Fruit fly (Drosophila melanogaster): ENCODE data around the gene cdm.

cdm gene

DNA sequence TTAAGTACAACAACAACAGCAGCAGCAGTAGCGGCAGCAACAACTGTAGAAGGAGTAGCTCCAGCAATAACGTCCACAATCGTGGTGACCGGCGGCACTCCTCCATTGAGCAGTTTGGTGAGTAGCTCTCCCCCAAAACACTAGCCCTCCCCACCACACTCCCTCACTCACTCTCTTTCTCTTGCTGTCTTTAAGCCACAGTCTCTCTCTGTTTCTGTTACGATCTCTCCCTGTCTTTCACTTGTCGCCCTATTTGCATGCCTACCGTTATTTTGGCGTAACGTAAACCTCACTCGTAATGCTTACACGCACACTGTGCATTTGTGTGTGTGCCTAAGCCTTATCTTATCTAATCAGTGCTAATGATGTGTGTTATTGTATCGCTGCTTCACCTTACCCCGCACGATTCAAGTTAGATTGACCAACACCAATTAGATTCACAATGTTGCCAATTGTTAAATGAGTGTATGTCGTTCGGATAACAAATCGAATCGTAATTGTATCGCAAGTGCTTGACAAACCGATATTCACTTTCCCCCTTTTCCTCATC is 13.2 kb downstream of the cdm start (continued):
- TF ChIP-seq hkb (optimal IDR thresholded peaks at IDR 0.05): no peak
- TF ChIP-seq hkb (GFP tag; IDR thresholded peaks at IDR 0.05): no peak
- peak; percentile 51 for TF ChIP-seq pros (GFP tag; optimal IDR thresholded peaks at IDR 0.05)
- peak; percentile 93 for TF ChIP-seq GATAe (GFP tag; conservative IDR thresholded peaks at IDR 0.05)
- peak; percentile 13 for TF ChIP-seq CG18599 (GFP tag; optimal IDR thresholded peaks at IDR 0.05)
- peak; percentile 75 for TF ChIP-seq crol (GFP tag; IDR thresholded peaks at IDR 0.05)
- peak; percentile 75 to 76 for TF ChIP-seq Trl (optimal IDR thresholded peaks at IDR 0.05)
- no peak for TF ChIP-seq Trl (GFP tag; optimal IDR thresholded peaks at IDR 0.05)
- peak; percentile 3 for TF ChIP-seq pzg (GFP tag; optimal IDR thresholded peaks at IDR 0.05)
- TF ChIP-seq kni (GFP tag; optimal IDR thresholded peaks at IDR 0.05): peak; percentile 20
- peak; percentile 94 for TF ChIP-seq CG9437 (GFP tag; optimal IDR thresholded peaks at IDR 0.05)
- TF ChIP-seq sc (optimal IDR thresholded peaks at IDR 0.05): no peak
- TF ChIP-seq sc (GFP tag; optimal IDR thresholded peaks at IDR 0.05): no peak
- TF ChIP-seq CG32532 (GFP tag; IDR thresholded peaks at IDR 0.05): no peak
- no peak for TF ChIP-seq CG6683 (GFP tag; optimal IDR thresholded peaks at IDR 0.05)
- TF ChIP-seq hb (GFP tag; IDR thresholded peaks at IDR 0.05; ENCODE audit: partially characterized antibody): no peak
- TF ChIP-seq z (GFP tag; IDR thresholded peaks at IDR 0.05): 0 out of 3 replicates have a peak, but pooled peaks have one; percentile 61
- peak; percentile 33; the same call in 1 of the 4 replicates for TF ChIP-seq Dll (GFP tag; IDR thresholded peaks at IDR 0.05; ENCODE audit: partially characterized antibody)
- TF ChIP-seq CG12769 (tag; optimal IDR thresholded peaks at IDR 0.05): peak; percentile 54
- no peak for TF ChIP-seq salm (tag; optimal IDR thresholded peaks at IDR 0.05)
- peak; percentile 45 for TF ChIP-seq D19A (tag; optimal IDR thresholded peaks at IDR 0.05)
- no peak for TF ChIP-seq Dfd (GFP tag; optimal IDR thresholded peaks at IDR 0.05)
- TF ChIP-seq zen (tag; optimal IDR thresholded peaks at IDR 0.05): peak; percentile 92
- TF ChIP-seq CG16815 (GFP tag; optimal IDR thresholded peaks at IDR 0.05): no peak
- no peak for TF ChIP-seq Asciz (GFP tag; optimal IDR thresholded peaks at IDR 0.05)
- TF ChIP-seq CG6175 (GFP tag; IDR thresholded peaks at IDR 0.05): 0 out of 3 replicates have a peak, but pooled peaks have one; percentile 21
- TF ChIP-seq lab (GFP tag; optimal IDR thresholded peaks at IDR 0.05): peak; percentile 73
- TF ChIP-seq Taf1 (GFP tag; IDR thresholded peaks at IDR 0.05): no peak
- no peak for TF ChIP-seq Bteb2 (GFP tag; optimal IDR thresholded peaks at IDR 0.05)
- peak; percentile 25 for TF ChIP-seq CG2678 (tag; optimal IDR thresholded peaks at IDR 0.05)
- TF ChIP-seq insv (GFP tag; optimal IDR thresholded peaks at IDR 0.05): peak in 1 of 2 experiments; percentile 95
- TF ChIP-seq chm (GFP tag; IDR thresholded peaks at IDR 0.05): 0 out of 2 replicates have a peak, but pooled peaks have one; percentile 9
- no peak for TF ChIP-seq NC2β (GFP tag; optimal IDR thresholded peaks at IDR 0.05)
- TF ChIP-seq lbe (GFP tag; optimal IDR thresholded peaks at IDR 0.05): no peak
- peak; percentile 88 for TF ChIP-seq mirr (GFP tag; optimal IDR thresholded peaks at IDR 0.05)
- TF ChIP-seq Dek (tag; optimal IDR thresholded peaks at IDR 0.05): peak; percentile 0
- no peak for TF ChIP-seq Kr (GFP tag; optimal IDR thresholded peaks at IDR 0.05)

- TF ChIP-seq CG15601 (tag; optimal IDR thresholded peaks at IDR 0.05): no peak
- no peak for TF ChIP-seq cwo (GFP tag; optimal IDR thresholded peaks at IDR 0.05)
- no peak for TF ChIP-seq CG13287 (GFP tag; IDR thresholded peaks at IDR 0.05; ENCODE audit: partially characterized antibody)
- no peak for TF ChIP-seq CG14441 (GFP tag; IDR thresholded peaks at IDR 0.05)
- TF ChIP-seq ranshi (GFP tag; IDR thresholded peaks at IDR 0.05): no peak
- TF ChIP-seq CG3163 (GFP tag; optimal IDR thresholded peaks at IDR 0.05): no peak
- TF ChIP-seq bowl (GFP tag; IDR thresholded peaks at IDR 0.05): no peak
- no peak for TF ChIP-seq CG6254 (GFP tag; optimal IDR thresholded peaks at IDR 0.05)
- TF ChIP-seq sima (GFP tag; optimal IDR thresholded peaks at IDR 0.05): no peak
- TF ChIP-seq fru (optimal IDR thresholded peaks at IDR 0.05): no peak
- TF ChIP-seq Fer3 (tag; optimal IDR thresholded peaks at IDR 0.05): peak; percentile 21
- TF ChIP-seq CG10209 (GFP tag; optimal IDR thresholded peaks at IDR 0.05): no peak
- peak; percentile 4 for TF ChIP-seq CG12391 (tag; optimal IDR thresholded peaks at IDR 0.05)
- no peak for TF ChIP-seq CG6765 (GFP tag; optimal IDR thresholded peaks at IDR 0.05)
- no peak for TF ChIP-seq fd64A (GFP tag; optimal IDR thresholded peaks at IDR 0.05)
- no peak for TF ChIP-seq CG12071 (GFP tag; optimal IDR thresholded peaks at IDR 0.05)
- no peak for TF ChIP-seq pzg (GFP tag; optimal IDR thresholded peaks at IDR 0.05)
Measured at dm6 chr3R:18168929-18169350, 14.3 kb downstream of the cdm start.
